Fruit fly (Drosophila melanogaster) whole organism, embryonic: Measurements from ENCODE around the gene papi.

Experiments
- Adf1 ChIP-seq: fragments of 200-800 bp; sonication (Bioruptor generic); IDR thresholded peaks from 2 replicates; pipeline ENCODE4 v1.3.6; 2022; ENCODE audit warnings: missing biosample characterization, missing genetic modification characterization
- Bteb2 ChIP-seq: fragments of 200-800 bp; sonication (Bioruptor generic); optimal IDR thresholded peaks from 2 replicates; lab custom pipeline; 2016; ENCODE audit warnings: missing biosample characterization, missing genetic modification characterization
- CG10366 ChIP-seq: fragments of 200-800 bp; sonication (Bioruptor generic); IDR thresholded peaks from 2 replicates; pipeline ENCODE4 v1.3.6; 2022; ENCODE audit warnings: missing biosample characterization, missing genetic modification characterization
- CG10543 ChIP-seq: fragments of 200-800 bp; sonication (Bioruptor generic); optimal IDR thresholded peaks from 3 replicates; lab custom pipeline; 2017; ENCODE audit warnings: missing biosample characterization, mild to moderate bottlenecking, missing genetic modification characterization, moderate library complexity
- CG11247 ChIP-seq: fragments of 200-800 bp; sonication (Bioruptor generic); IDR thresholded peaks from 2 replicates; pipeline ENCODE4 v1.3.6; 2022; ENCODE audit warnings: missing biosample characterization, missing genetic modification characterization
- CG15479 ChIP-seq: fragments of 200-800 bp; sonication (Bioruptor generic); optimal IDR thresholded peaks from 3 replicates; lab custom pipeline; 2019; ENCODE audit warnings: missing biosample characterization, mild to moderate bottlenecking, missing genetic modification characterization, moderate library complexity
- CG1602 ChIP-seq: fragments of 200-800 bp; sonication (Bioruptor generic); optimal IDR thresholded peaks from 3 replicates; lab custom pipeline; 2016; ENCODE audit warnings: missing biosample characterization, missing genetic modification characterization
- CG1792 ChIP-seq: fragments of 200-800 bp; sonication (Bioruptor generic); optimal IDR thresholded peaks from 2 replicates; lab custom pipeline; 2016; ENCODE audit warnings: missing biosample characterization, missing genetic modification characterization
- CG31224 ChIP-seq: fragments of 200-800 bp; sonication (Bioruptor generic); IDR thresholded peaks from 2 replicates; pipeline ENCODE4 v1.3.6; 2022; ENCODE audit warnings: missing biosample characterization, missing genetic modification characterization
- CG32532 ChIP-seq: fragments of 200-800 bp; sonication (Bioruptor generic); IDR thresholded peaks from 2 replicates; pipeline ENCODE4 v1.3.6; 2022; ENCODE audit warnings: missing biosample characterization, missing genetic modification characterization
- CG4282 ChIP-seq: fragments of 200-800 bp; sonication (Bioruptor generic); optimal IDR thresholded peaks from 2 replicates; lab custom pipeline; 2016; ENCODE audit warnings: missing biosample characterization, missing genetic modification characterization
- CG4328 ChIP-seq: fragments of 200-800 bp; sonication (Bioruptor generic); optimal IDR thresholded peaks from 3 replicates; lab custom pipeline; 2017; ENCODE audit warnings: missing biosample characterization, missing genetic modification reagents, missing genetic modification characterization
- CG4707 ChIP-seq: fragments of 200-800 bp; sonication (Bioruptor generic); optimal IDR thresholded peaks from 2 replicates; lab custom pipeline; 2018; ENCODE audit warnings: missing biosample characterization, mild to moderate bottlenecking, missing genetic modification characterization, moderate library complexity
- CG4820 ChIP-seq: fragments of 200-800 bp; sonication (Bioruptor generic); optimal IDR thresholded peaks from 3 replicates; lab custom pipeline; 2016; ENCODE audit warnings: missing biosample characterization, missing genetic modification characterization
- CG6765 ChIP-seq: fragments of 200-800 bp; sonication (Bioruptor generic); optimal IDR thresholded peaks from 3 replicates; lab custom pipeline; 2017; ENCODE audit warnings: missing biosample characterization, mild to moderate bottlenecking, missing genetic modification characterization
- CG6813 ChIP-seq: fragments of 200-800 bp; sonication (Bioruptor generic); optimal IDR thresholded peaks from 2 replicates; lab custom pipeline; 2017; ENCODE audit warnings: missing biosample characterization, missing genetic modification characterization, mild to moderate bottlenecking, moderate library complexity, missing genetic modification reagents
- CG9727 ChIP-seq: fragments of 200-800 bp; sonication (Bioruptor generic); optimal IDR thresholded peaks from 3 replicates; lab custom pipeline; 2017; ENCODE audit warnings: missing biosample characterization, mild to moderate bottlenecking, missing genetic modification characterization
- CTCF ChIP-seq: fragments of 200-800 bp; sonication (Bioruptor generic); optimal IDR thresholded peaks from 2 replicates; lab custom pipeline; 2017; ENCODE audit warnings: missing biosample characterization, mild to moderate bottlenecking, missing genetic modification characterization, moderate library complexity
- CrebB ChIP-seq: fragments of 200-800 bp; sonication (Bioruptor generic); optimal IDR thresholded peaks from 3 replicates; lab custom pipeline; 2018; ENCODE audit warnings: missing biosample characterization, mild to moderate bottlenecking, missing genetic modification characterization
- Dfd ChIP-seq, 2 experiments: fragments of >200 bp; optimal IDR thresholded peaks; 2 replicates each; lab custom pipeline; 2017; ENCODE audit warnings: missing biosample characterization in 2 of 2, missing genetic modification characterization in 2 of 2
- Dip3 ChIP-seq: fragments of 200-800 bp; sonication (Bioruptor generic); optimal IDR thresholded peaks from 3 replicates; lab custom pipeline; 2016; ENCODE audit warnings: missing biosample characterization, missing genetic modification characterization
- Doc3 ChIP-seq: fragments of 200-800 bp; sonication (Bioruptor generic); IDR thresholded peaks from 3 replicates; pipeline ENCODE4 v1.3.6; 2022; ENCODE audit warnings: missing biosample characterization, missing genetic modification characterization; ENCODE audit not compliant: partially characterized antibody
- Elba2 ChIP-seq: fragments of 200-800 bp; sonication (Bioruptor generic); optimal IDR thresholded peaks from 3 replicates; lab custom pipeline; 2016; ENCODE audit warnings: missing biosample characterization, missing genetic modification characterization
- H2.0 ChIP-seq: fragments of 200-800 bp; sonication (Bioruptor generic); IDR thresholded peaks from 2 replicates; pipeline ENCODE4 v1.3.6; 2022; ENCODE audit warnings: missing biosample characterization, missing genetic modification characterization
- HLH54F ChIP-seq: fragments of 200-800 bp; sonication (Bioruptor generic); optimal IDR thresholded peaks from 3 replicates; lab custom pipeline; 2016; ENCODE audit warnings: missing biosample characterization, missing genetic modification characterization
- Kr ChIP-seq: fragments of 200-800 bp; sonication (Bioruptor generic); optimal IDR thresholded peaks from 2 replicates; lab custom pipeline; 2017; ENCODE audit warnings: missing biosample characterization, mild to moderate bottlenecking, missing genetic modification characterization
- MBD-R2 ChIP-seq: fragments of 200-800 bp; sonication (Bioruptor generic); IDR thresholded peaks from 2 replicates; pipeline ENCODE4 v1.3.6; 2022; ENCODE audit warnings: missing biosample characterization, missing genetic modification characterization
- Meics ChIP-seq: fragments of 200-800 bp; sonication (Bioruptor generic); optimal IDR thresholded peaks from 2 replicates; lab custom pipeline; 2017; ENCODE audit warnings: missing biosample characterization, mild to moderate bottlenecking, missing genetic modification characterization
- Neu2 ChIP-seq: fragments of 200-800 bp; sonication (Bioruptor generic); optimal IDR thresholded peaks from 3 replicates; lab custom pipeline; 2016; ENCODE audit warnings: missing biosample characterization, missing genetic modification characterization, borderline replicate concordance
- Optix ChIP-seq: fragments of 200-800 bp; sonication (Bioruptor generic); IDR thresholded peaks from 3 replicates; pipeline ENCODE4 v1.3.6; 2022; ENCODE audit warnings: missing biosample characterization, missing genetic modification characterization
- Rx ChIP-seq: fragments of 200-800 bp; sonication (Bioruptor generic); IDR thresholded peaks from 2 replicates; pipeline ENCODE4 v1.3.6; 2022; ENCODE audit warnings: missing biosample characterization, missing genetic modification characterization
- Sox100B ChIP-seq: fragments of 200-800 bp; sonication (Bioruptor generic); optimal IDR thresholded peaks from 3 replicates; lab custom pipeline; 2018; ENCODE audit warnings: missing biosample characterization, mild to moderate bottlenecking, missing genetic modification characterization
- Spps ChIP-seq: fragments of 200-800 bp; sonication (Bioruptor generic); optimal IDR thresholded peaks from 2 replicates; lab custom pipeline; 2018; ENCODE audit warnings: missing biosample characterization, mild to moderate bottlenecking, missing genetic modification characterization
- Stat92E ChIP-seq, 3 experiments: fragments of >200 bp in 2 of 3; fragments of 200-800 bp in 1 of 3; sonication (Bioruptor generic) in 1 of 3; optimal IDR thresholded peaks; 2 replicates each; lab custom pipeline; 2017 to 2019; ENCODE audit warnings: missing biosample characterization in 3 of 3, missing genetic modification characterization in 3 of 3, mild to moderate bottlenecking in 1 of 3, moderate library complexity in 1 of 3
- abd-A ChIP-seq: fragments of 200-800 bp; sonication (Bioruptor generic); optimal IDR thresholded peaks from 3 replicates; lab custom pipeline; 2019; ENCODE audit warnings: missing biosample characterization, mild to moderate bottlenecking, missing genetic modification characterization, moderate library complexity
- caup ChIP-seq: fragments of 200-800 bp; sonication (Bioruptor generic); optimal IDR thresholded peaks from 3 replicates; lab custom pipeline; 2017; ENCODE audit warnings: missing biosample characterization, mild to moderate bottlenecking, missing genetic modification characterization, moderate library complexity; ENCODE audit not compliant: severe bottlenecking
- ci ChIP-seq: fragments of 200-800 bp; sonication (Bioruptor generic); IDR thresholded peaks from 3 replicates; pipeline ENCODE4 v1.3.6; 2022; ENCODE audit warnings: missing biosample characterization, missing genetic modification characterization
- fd102C ChIP-seq: fragments of 200-800 bp; sonication (Bioruptor generic); optimal IDR thresholded peaks from 2 replicates; lab custom pipeline; 2018; ENCODE audit warnings: missing biosample characterization, mild to moderate bottlenecking, missing genetic modification characterization, moderate library complexity
- kay ChIP-seq: fragments of 200-800 bp; sonication (Bioruptor generic); optimal IDR thresholded peaks from 2 replicates; lab custom pipeline; 2016; ENCODE audit warnings: missing biosample characterization, missing genetic modification characterization
- luna ChIP-seq: fragments of 200-800 bp; sonication (Bioruptor generic); optimal IDR thresholded peaks from 2 replicates; lab custom pipeline; 2016; ENCODE audit warnings: missing biosample characterization, missing genetic modification characterization
- psq ChIP-seq: fragments of 200-800 bp; sonication (Bioruptor generic); optimal IDR thresholded peaks from 2 replicates; lab custom pipeline; 2017; ENCODE audit warnings: missing biosample characterization, missing genetic modification characterization
- pzg ChIP-seq: fragments of 200-800 bp; sonication (Bioruptor generic); optimal IDR thresholded peaks from 3 replicates; lab custom pipeline; 2018; ENCODE audit warnings: missing biosample characterization, mild to moderate bottlenecking, missing genetic modification characterization, moderate library complexity
- sd ChIP-seq: fragments of 200-800 bp; sonication (Bioruptor generic); optimal IDR thresholded peaks from 3 replicates; lab custom pipeline; 2018; ENCODE audit warnings: missing biosample characterization, mild to moderate bottlenecking, missing genetic modification characterization, moderate library complexity
- so ChIP-seq: fragments of 200-800 bp; sonication (Bioruptor generic); IDR thresholded peaks from 3 replicates; pipeline ENCODE4 v1.3.6; 2022; ENCODE audit warnings: missing biosample characterization, missing genetic modification characterization
- unc-4 ChIP-seq: fragments of 200-800 bp; sonication (Bioruptor generic); IDR thresholded peaks from 2 replicates; pipeline ENCODE4 v1.3.6; 2022; ENCODE audit warnings: missing biosample characterization, missing genetic modification characterization; ENCODE audit not compliant: partially characterized antibody
- zen ChIP-seq: fragments of 200-800 bp; sonication (Bioruptor generic); optimal IDR thresholded peaks from 3 replicates; lab custom pipeline; 2018; ENCODE audit warnings: missing biosample characterization, mild to moderate bottlenecking, missing genetic modification characterization, moderate library complexity

papi gene

dm6 chr2L:2189100-2189499 is 31.4 kb upstream of the papi start (continued):
- TF ChIP-seq Rx (GFP tag; lab: Robert Waterston, UW) = peak; percentile 39; the same call in 1 of the 2 replicates

dm6 chr2L:2190684-2191083 is 29.9 kb upstream of the papi start:
- 0 out of 3 replicates have a peak, but pooled peaks have one; percentile 29 for TF ChIP-seq ci (GFP tag; lab: Robert Waterston, UW)
- no peak for TF ChIP-seq Adf1 (GFP tag; lab: Robert Waterston, UW)
- no peak for TF ChIP-seq CG10366 (GFP tag; lab: Robert Waterston, UW)
- TF ChIP-seq CG4820 = no peak
- TF ChIP-seq Optix (GFP tag; lab: Robert Waterston, UW) = no peak
- TF ChIP-seq, all 482 proteins: peak for 1

dm6 chr2L:2191404-2191803 is 29.1 kb upstream of the papi start:
- TF ChIP-seq caup (GFP tag; lab: Kevin White, UChicago) (no peak), Dip3 (no peak), kay (GFP tag; lab: Kevin White, UChicago) (no peak), MBD-R2 (GFP tag; lab: Robert Waterston, UW) (no peak), H2.0 (GFP tag; lab: Robert Waterston, UW) (no peak), abd-A (tag; lab: Kevin White, UChicago) (peak; percentile 52), Neu2 (GFP tag; lab: Kevin White, UChicago) (no peak), Sox100B (no peak), sd (tag; lab: Kevin White, UChicago) (peak; percentile 63), HLH54F (GFP tag; lab: Kevin White, UChicago) (no peak), CG10543 (GFP tag; lab: Kevin White, UChicago) (peak; percentile 5)
- TF ChIP-seq, all 482 proteins: peak for 3

- TF ChIP-seq Bteb2 (GFP tag; lab: Kevin White, UChicago) = no peak
- TF ChIP-seq CG15479 (GFP tag; lab: Kevin White, UChicago) = no peak
- TF ChIP-seq Dfd (GFP tag; optimal IDR thresholded peaks at IDR 0.05; lab: Kevin White, UChicago) = no peak
- TF ChIP-seq H2.0 (GFP tag; lab: Robert Waterston, UW) = no peak
- no peak for TF ChIP-seq Meics
- TF ChIP-seq CG4282 (GFP tag; lab: Kevin White, UChicago) = no peak
- no peak for TF ChIP-seq CG4707 (GFP tag; lab: Kevin White, UChicago)
- TF ChIP-seq luna (GFP tag; lab: Kevin White, UChicago) = no peak
- peak; percentile 1 for TF ChIP-seq CG9727 (GFP tag; lab: Kevin White, UChicago)
- TF ChIP-seq fd102C (GFP tag; lab: Kevin White, UChicago) = no peak
- peak; percentile 3 for TF ChIP-seq CG10543 (GFP tag; lab: Kevin White, UChicago)
- TF ChIP-seq CG6813 (GFP tag; lab: Kevin White, UChicago) = no peak
- no peak for TF ChIP-seq Elba2 (GFP tag; lab: Kevin White, UChicago)
- peak; percentile 14 for TF ChIP-seq CrebB (tag; lab: Kevin White, UChicago)
- no peak for TF ChIP-seq CTCF (GFP tag; lab: Kevin White, UChicago)
- no peak for TF ChIP-seq CG1792 (GFP tag; lab: Kevin White, UChicago)
- no peak for TF ChIP-seq CG4820
- TF ChIP-seq CG4328 (GFP tag; lab: Kevin White, UChicago) = no peak
- no peak for TF ChIP-seq CG32532 (GFP tag; lab: Robert Waterston, UW)
- no peak for TF ChIP-seq so (GFP tag; lab: Robert Waterston, UW)
- TF ChIP-seq psq = no peak
- TF ChIP-seq Doc3 (GFP tag; lab: Robert Waterston, UW) = no peak
- TF ChIP-seq Spps (tag; lab: Kevin White, UChicago) = no peak
- no peak for TF ChIP-seq CG6765 (GFP tag; lab: Kevin White, UChicago)
- TF ChIP-seq CG1602 (GFP tag; lab: Kevin White, UChicago) = no peak
- TF ChIP-seq Stat92E (GFP tag; optimal IDR thresholded peaks at IDR 0.05; lab: Kevin White, UChicago) = no peak
- TF ChIP-seq CG31224 = no peak
- TF ChIP-seq unc-4 (GFP tag; lab: Robert Waterston, UW) = no peak
- TF ChIP-seq CG11247 (GFP tag; lab: Robert Waterston, UW) = no peak
- TF ChIP-seq Kr (GFP tag; lab: Kevin White, UChicago) = no peak
- TF ChIP-seq pzg = peak; percentile 98
- peak; percentile 40 for TF ChIP-seq zen (tag; lab: Kevin White, UChicago)
Observed at dm6 chr2L:2192123-2192601, 28.4 kb upstream of the papi start, which contains the start of gene CG10874. TSS of gene CG10874 (minus strand) at chr2L:2192386.
